Fruit fly (Drosophila melanogaster) whole organism, wandering third instar larva: Measurements from ENCODE around the gene CG32182.
A peak's percentile ranks its signal among the peaks of the same experiment; 100 is the strongest.

Source experiments
- Abd-B ChIP-seq: fragments of >200 bp; optimal IDR thresholded peaks from 2 replicates; lab custom pipeline; 2017; ENCODE audit warnings: missing biosample characterization, missing genetic modification characterization
- CG32264 ChIP-seq: fragments of 200-800 bp; sonication (Bioruptor generic); optimal IDR thresholded peaks from 2 replicates; lab custom pipeline; 2016; ENCODE audit warnings: missing biosample characterization, missing genetic modification characterization
- CG9705 ChIP-seq: fragments of 200-800 bp; sonication (Bioruptor generic); optimal IDR thresholded peaks from 2 replicates; lab custom pipeline; 2018; ENCODE audit warnings: missing biosample characterization, mild to moderate bottlenecking, missing genetic modification characterization
- CrebA ChIP-seq: fragments of 200-800 bp; sonication (Bioruptor generic); optimal IDR thresholded peaks from 2 replicates; lab custom pipeline; 2016; ENCODE audit warnings: missing biosample characterization, mild to moderate bottlenecking, missing genetic modification characterization, borderline replicate concordance
- Dif ChIP-seq: fragments of 200-275, 200-300 bp; sonication (Bioruptor generic); optimal IDR thresholded peaks from 2 replicates; lab custom pipeline; 2018; ENCODE audit warnings: missing biosample characterization, missing genetic modification characterization; ENCODE audit not compliant: partially characterized antibody
- HLH106 ChIP-seq: fragments of 200-800 bp; optimal IDR thresholded peaks from 3 replicates; lab custom pipeline; 2019; ENCODE audit warnings: missing biosample characterization, mild to moderate bottlenecking, missing genetic modification characterization, moderate library complexity
- Hnf4 ChIP-seq: fragments of 200-800 bp; sonication (Bioruptor generic); optimal IDR thresholded peaks from 2 replicates; lab custom pipeline; 2016; ENCODE audit warnings: missing biosample characterization, mild to moderate bottlenecking, missing genetic modification characterization
- Mio ChIP-seq: sonication (Bioruptor generic); optimal IDR thresholded peaks from 2 replicates; lab custom pipeline; 2016; ENCODE audit warnings: missing biosample characterization, missing genetic modification characterization
- Myc ChIP-seq: fragments of >200 bp; optimal IDR thresholded peaks from 2 replicates; lab custom pipeline; 2017
- N ChIP-seq: fragments of >200 bp; optimal IDR thresholded peaks from 2 replicates; lab custom pipeline; 2018; ENCODE audit warnings: missing biosample characterization, missing external identifiers, missing genetic modification characterization
- OdsH ChIP-seq: fragments of 200-800 bp; sonication (Bioruptor generic); optimal IDR thresholded peaks from 2 replicates; lab custom pipeline; 2016; ENCODE audit warnings: missing biosample characterization, mild to moderate bottlenecking, missing genetic modification characterization
- br ChIP-seq: fragments of 200-800 bp; sonication (Bioruptor generic); optimal IDR thresholded peaks from 2 replicates; lab custom pipeline; 2016; ENCODE audit warnings: missing biosample characterization, missing genetic modification characterization
- dl ChIP-seq, 2 experiments: fragments of 175-275, 200-275 bp in 1 of 2; fragments of 200-275 bp in 1 of 2; sonication (Bioruptor generic); optimal IDR thresholded peaks; lab custom pipeline; 2018; ENCODE audit warnings: mild to moderate bottlenecking in 2 of 2, missing biosample characterization in 2 of 2, missing genetic modification characterization in 2 of 2, moderate library complexity in 2 of 2; ENCODE audit not compliant: partially characterized antibody in 2 of 2, insufficient read depth in 1 of 2
- ey ChIP-seq: fragments of 200-800 bp; sonication (Bioruptor generic); optimal IDR thresholded peaks from 2 replicates; lab custom pipeline; 2016; ENCODE audit warnings: missing biosample characterization, missing genetic modification characterization
- foxo ChIP-seq, 2 experiments: fragments of 200-800 bp; sonication (Bioruptor generic); optimal IDR thresholded peaks; 2 replicates in 1 of 2; 3 replicates in 1 of 2; lab custom pipeline; 2016 to 2017; ENCODE audit warnings: missing biosample characterization in 2 of 2, missing genetic modification characterization in 2 of 2
- lola ChIP-seq: fragments of >200 bp; optimal IDR thresholded peaks from 2 replicates; lab custom pipeline; 2017; ENCODE audit warnings: missing biosample characterization, missing genetic modification characterization
- pan ChIP-seq: fragments of >200 bp; optimal IDR thresholded peaks from 2 replicates; lab custom pipeline; 2017
- psq ChIP-seq: fragments of 200-800 bp; sonication (Bioruptor generic); optimal IDR thresholded peaks from 3 replicates; lab custom pipeline; 2017; ENCODE audit warnings: missing biosample characterization, mild to moderate bottlenecking, missing genetic modification characterization, moderate library complexity
- rgr ChIP-seq: fragments of 200-800 bp; sonication (Bioruptor generic); optimal IDR thresholded peaks from 3 replicates; lab custom pipeline; 2016; ENCODE audit warnings: missing biosample characterization, mild to moderate bottlenecking, missing genetic modification characterization
- sage ChIP-seq: fragments of 200-800 bp; sonication (Bioruptor generic); optimal IDR thresholded peaks from 2 replicates; lab custom pipeline; 2016; ENCODE audit warnings: missing biosample characterization, mild to moderate bottlenecking, missing genetic modification characterization
- sv ChIP-seq: fragments of 200-800 bp; sonication (Bioruptor generic); optimal IDR thresholded peaks from 3 replicates; lab custom pipeline; 2016; ENCODE audit warnings: missing biosample characterization, missing genetic modification characterization
- usp ChIP-seq: fragments of >200 bp; optimal IDR thresholded peaks from 2 replicates; lab custom pipeline; 2017; ENCODE audit warnings: missing biosample characterization, missing genetic modification characterization
- woc ChIP-seq: sonication (Bioruptor generic); optimal IDR thresholded peaks from 2 replicates; lab custom pipeline; 2016; ENCODE audit warnings: missing biosample characterization, mild to moderate bottlenecking, missing genetic modification characterization

CG32182 gene

dm6 chr3L:17802107-17802506 lies 44.2 kb downstream of the CG32182 start, which contains the start of gene NUCB1 (continued):
- TF ChIP-seq CG9705 (peak; percentile 27), Abd-B (GFP tag; lab: Kevin White, UChicago) (no peak), OdsH (GFP tag; lab: Kevin White, UChicago) (no peak), Hnf4 (GFP tag; lab: Kevin White, UChicago) (no peak)

dm6 chr3L:17804511-17804910 lies 46.6 kb downstream of the CG32182 start, which contains the start of gene ais:
ais (minus strand) TSS chr3L:17804715.
- TF ChIP-seq foxo (GFP tag; optimal IDR thresholded peaks at IDR 0.05; lab: Kevin White, UChicago) (peak in 1 of 2 experiments; percentile 44), rgr (GFP tag; lab: Kevin White, UChicago) (peak; percentile 36), usp (GFP tag; lab: Kevin White, UChicago) (no peak), Mio (no peak), lola (GFP tag; lab: Kevin White, UChicago) (no peak), psq (GFP tag; lab: Kevin White, UChicago) (peak; percentile 3), N (GFP tag; lab: Kevin White, UChicago) (no peak), Myc (lab: Kevin White, UChicago) (peak; percentile 61), CrebA (GFP tag; lab: Kevin White, UChicago) (no peak), dl (GFP tag; optimal IDR thresholded peaks at IDR 0.05; lab: Kevin White, UChicago; ENCODE audit: insufficient read depth in 1 of 2, partially characterized antibody in 2 of 2) (no peak), pan (lab: Kevin White, UChicago) (no peak), woc (no peak)

dm6 chr3L:17806357-17807025 lies 48.6 kb downstream of the CG32182 start, which contains the start of gene CG32187:
CG32187 (minus strand) TSS chr3L:17806365.
- TF ChIP-seq Abd-B (GFP tag; lab: Kevin White, UChicago) (no peak), sage (GFP tag; lab: Kevin White, UChicago) (no peak), Hnf4 (GFP tag; lab: Kevin White, UChicago) (no peak), HLH106 (no peak), dl (GFP tag; optimal IDR thresholded peaks at IDR 0.05; lab: Kevin White, UChicago; ENCODE audit: insufficient read depth in 1 of 2, partially characterized antibody in 2 of 2) (no peak), sv (GFP tag; lab: Kevin White, UChicago) (no peak), CrebA (GFP tag; lab: Kevin White, UChicago) (no peak)

DNA sequence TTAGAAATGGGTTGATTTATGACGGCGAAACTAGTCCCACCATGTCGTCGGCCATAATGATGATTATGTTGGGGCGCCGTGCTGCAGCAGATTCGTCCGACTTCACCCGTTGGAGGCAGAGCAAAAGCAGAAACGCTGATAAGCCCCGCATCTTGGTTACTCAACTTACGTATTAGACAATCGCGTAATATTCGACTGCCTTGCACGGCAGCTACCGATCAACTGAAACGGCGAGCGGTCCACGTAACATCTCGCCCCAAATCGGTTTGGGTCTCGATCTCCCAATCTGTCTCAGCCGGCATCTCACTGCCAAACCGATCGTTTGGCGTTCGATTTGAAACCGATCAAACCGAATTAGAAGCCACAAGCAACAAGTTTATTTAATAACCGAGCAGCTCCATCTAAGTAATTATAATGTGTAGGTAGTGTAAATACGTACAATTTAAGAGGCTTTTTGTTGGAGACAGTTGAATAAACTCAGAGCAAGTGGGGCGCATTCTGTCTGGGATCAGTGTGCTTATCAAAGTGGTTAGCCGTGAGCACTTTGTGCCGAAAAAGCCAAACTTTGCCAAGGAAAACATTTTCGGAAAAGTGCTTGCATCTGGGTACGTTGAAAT lies 50.8 kb downstream of the CG32182 start, which contains the start of gene CG32191:
Gene CG32191, minus strand, starts transcription at position 550 of the 617 bp plus-strand sequence.
- TF ChIP-seq Myc (lab: Kevin White, UChicago) = no peak
- no peak for TF ChIP-seq Mio
- no peak for TF ChIP-seq woc
- no peak for TF ChIP-seq sage (GFP tag; lab: Kevin White, UChicago)
- no peak for TF ChIP-seq br (GFP tag; lab: Kevin White, UChicago)
- no peak for TF ChIP-seq ey (GFP tag; lab: Kevin White, UChicago)
- no peak for TF ChIP-seq CG32264 (GFP tag; lab: Kevin White, UChicago)
- TF ChIP-seq OdsH (GFP tag; lab: Kevin White, UChicago) = no peak
- no peak for TF ChIP-seq sv (GFP tag; lab: Kevin White, UChicago)
- no peak for TF ChIP-seq Abd-B (GFP tag; lab: Kevin White, UChicago)
- no peak for TF ChIP-seq Dif
